Fruit fly (Drosophila melanogaster) Kc167 (cell line): ENCODE results near the gene CG7519.

Experiments
- Myc ChIP-seq: fragments of >200 bp; optimal IDR thresholded peaks from 2 replicates; lab custom pipeline; 2017; ENCODE audit warnings: missing external identifiers
- Sin3A ChIP-seq: fragments of >200 bp; optimal IDR thresholded peaks from 2 replicates; lab custom pipeline; 2018; ENCODE audit warnings: missing external identifiers
- h ChIP-seq: fragments of >200 bp; optimal IDR thresholded peaks from 3 replicates; lab custom pipeline; 2018; ENCODE audit warnings: missing external identifiers
- insv ChIP-seq: fragments of >200 bp; optimal IDR thresholded peaks from 3 replicates; lab custom pipeline; 2018; ENCODE audit warnings: missing external identifiers
- psq ChIP-seq: fragments of >200 bp; optimal IDR thresholded peaks from 2 replicates; lab custom pipeline; 2017; ENCODE audit warnings: missing external identifiers
- ttk ChIP-seq: sonication (Bioruptor generic); optimal IDR thresholded peaks from 2 replicates; lab custom pipeline; 2017; ENCODE audit warnings: missing external identifiers

- TF ChIP-seq h (lab: Kevin White, UChicago) = no peak
- no peak for TF ChIP-seq Myc (lab: Kevin White, UChicago)
- TF ChIP-seq psq (lab: Kevin White, UChicago) = no peak
- no peak for TF ChIP-seq ttk (lab: Kevin White, UChicago)
- TF ChIP-seq Sin3A (lab: Kevin White, UChicago) = no peak
- no peak for TF ChIP-seq insv
These were observed 40.5 kb downstream of the CG7519 start, which contains the start of gene Mkrn1 for dm6 chr3L:21533270-21533948.
